Worm (Caenorhabditis elegans): Measurements from ENCODE around the gene srj-27.
"Not testable (repeated sequence)": the region's sequence is repeated elsewhere in the genome, so short reads cannot be mapped to it uniquely, and the experiment has no call there.

Gene srj-27

ce11 chrV:15136772-15137171 is 9.5 kb upstream of the srj-27 start, which contains the start of gene aipl-1 (continued):
- TF ChIP-seq snpc-4 (tag; optimal IDR thresholded peaks at IDR 0.05): peak; percentile 68
- TF ChIP-seq nhr-20 (tag; optimal IDR thresholded peaks at IDR 0.05): peak; percentile 78
- TF ChIP-seq sptf-1 (tag; optimal IDR thresholded peaks at IDR 0.05): no peak
- TF ChIP-seq ceh-90 (tag; optimal IDR thresholded peaks at IDR 0.05): no peak
- TF ChIP-seq mep-1 (tag; optimal IDR thresholded peaks at IDR 0.05): peak; percentile 84
- no peak for TF ChIP-seq sup-37 (GFP tag; optimal IDR thresholded peaks at IDR 0.05)
- TF ChIP-seq ceh-88 (GFP tag; IDR thresholded peaks at IDR 0.05): peak; percentile 14; the same call in 1 of the 2 replicates
- TF ChIP-seq mab-9 (GFP tag; IDR thresholded peaks at IDR 0.05): no peak
- no peak for TF ChIP-seq egl-13 (tag; optimal IDR thresholded peaks at IDR 0.05)
- TF ChIP-seq nhr-28 (tag; optimal IDR thresholded peaks at IDR 0.05): no peak
- TF ChIP-seq lin-39 (tag; optimal IDR thresholded peaks at IDR 0.05): no peak
- peak; percentile 86 for TF ChIP-seq snu-23 (GFP tag; optimal IDR thresholded peaks at IDR 0.05)
- TF ChIP-seq F16B12.6 (tag; optimal IDR thresholded peaks at IDR 0.05): peak; percentile 61
- TF ChIP-seq C04F5.9 (tag; optimal IDR thresholded peaks at IDR 0.05): no peak

- TF ChIP-seq nhr-77 (tag; optimal IDR thresholded peaks at IDR 0.05) (no peak), elt-3 (tag; optimal IDR thresholded peaks at IDR 0.05) (peak in 1 of 6 experiments; percentile 14), elt-2 (tag; optimal IDR thresholded peaks at IDR 0.05) (peak; percentile 45)
Measured at ce11 chrV:15133812-15134211, 6.5 kb upstream of the srj-27 start.

- TF ChIP-seq efl-1 (optimal IDR thresholded peaks at IDR 0.05) (no peak), efl-1 (GFP tag; optimal IDR thresholded peaks at IDR 0.05 in 1 of 2) (peak in 1 of 2 experiments; percentile 39), snpc-4 (tag; optimal IDR thresholded peaks at IDR 0.05) (no peak)
Measured at ce11 chrV:15132423-15132822, 5.1 kb upstream of the srj-27 start, which contains the start of gene str-171. Gene str-171, minus strand, starts transcription at chrV:15132523.

- no peak for TF ChIP-seq elt-3 (tag; optimal IDR thresholded peaks at IDR 0.05)
- TF ChIP-seq unc-130 (tag; optimal IDR thresholded peaks at IDR 0.05): no peak
- TF ChIP-seq elt-2 (tag; optimal IDR thresholded peaks at IDR 0.05): no peak
- no peak for TF ChIP-seq nhr-47 (tag; optimal IDR thresholded peaks at IDR 0.05)
Measured at ce11 chrV:15127955-15128354, 642 bp upstream of the srj-27 start, which contains the start of gene srr-7. Gene srr-7, plus strand, starts transcription at chrV:15128255.

- TF ChIP-seq nhr-11 (tag; optimal IDR thresholded peaks at IDR 0.05); nhr-90 (tag; optimal IDR thresholded peaks at IDR 0.05; ENCODE audit: poor library complexity); ceh-82 (tag; optimal IDR thresholded peaks at IDR 0.05): not testable (repeated sequence)
Measured at ce11 chrV:15125162-15125561, 2.2 kb downstream of the srj-27 start, which contains the start of gene ugt-30. Gene ugt-30, minus strand, starts transcription at chrV:15125262.

ce11 chrV:15119517-15119916 is 7.8 kb downstream of the srj-27 start, which contains the start of gene flor-1:
Gene flor-1, minus strand, starts transcription at chrV:15119617.
- TF ChIP-seq nhr-20 (tag; optimal IDR thresholded peaks at IDR 0.05): peak; percentile 18
- no peak for TF ChIP-seq mep-1 (tag; optimal IDR thresholded peaks at IDR 0.05)

- TF ChIP-seq nhr-11, nhr-71, ztf-11 (tag; optimal IDR thresholded peaks at IDR 0.05): not testable (repeated sequence)
Measured at ce11 chrV:15115968-15116367, 11.3 kb downstream of the srj-27 start, which contains the start of gene T01G5.8. Gene T01G5.8, plus strand, starts transcription at chrV:15116268.

ce11 chrV:15113992-15114391 is 13.3 kb downstream of the srj-27 start, which contains the start of gene T01G5.6:
Gene T01G5.6, minus strand, starts transcription at chrV:15114092.
- TF ChIP-seq zip-4 (GFP tag; optimal IDR thresholded peaks at IDR 0.05): no peak
- no peak for TF ChIP-seq pax-3 (tag; optimal IDR thresholded peaks at IDR 0.05)
- no peak for TF ChIP-seq nhr-90 (tag; optimal IDR thresholded peaks at IDR 0.05; ENCODE audit: poor library complexity)
- no peak for TF ChIP-seq skn-1 (tag; optimal IDR thresholded peaks at IDR 0.05)
- TF ChIP-seq alr-1 (tag; optimal IDR thresholded peaks at IDR 0.05; ENCODE audit: borderline replicate concordance): no peak
- no peak for TF ChIP-seq ceh-88 (GFP tag; IDR thresholded peaks at IDR 0.05)
- TF ChIP-seq lir-3 (tag; optimal IDR thresholded peaks at IDR 0.05; ENCODE audit: poor library complexity): no peak
- no peak for TF ChIP-seq nhr-71 (tag; optimal IDR thresholded peaks at IDR 0.05)
- no peak for TF ChIP-seq hpl-2 (GFP tag; optimal IDR thresholded peaks at IDR 0.05)
- TF ChIP-seq ztf-4 (tag; optimal IDR thresholded peaks at IDR 0.05): no peak
- no peak for TF ChIP-seq ceh-63 (GFP tag; optimal IDR thresholded peaks at IDR 0.05)
- no peak for TF ChIP-seq lin-35 (GFP tag; optimal IDR thresholded peaks at IDR 0.05)

All from whole organism, L1 larva.